Fruit fly (Drosophila melanogaster): ENCODE measurements around the gene byn.

DNA sequence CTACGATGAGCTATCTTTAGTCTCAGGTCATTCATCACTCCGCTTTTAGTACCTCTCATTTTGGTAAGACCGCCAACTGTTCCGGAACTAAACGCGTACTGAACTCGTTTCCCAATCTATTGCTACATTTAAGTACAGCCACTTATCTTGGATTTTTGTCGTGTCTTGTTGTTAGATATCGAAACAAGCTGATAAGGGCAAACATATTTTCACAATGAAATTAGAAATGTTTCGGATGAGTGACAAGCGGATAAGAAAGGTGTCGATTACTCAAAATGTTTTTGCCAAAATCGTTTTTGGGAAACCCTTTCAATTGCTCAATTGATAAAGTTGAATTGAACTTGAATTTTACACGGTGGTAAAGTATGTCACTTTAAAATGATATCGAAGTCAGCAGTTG, 38.6 kb upstream of the byn start, which contains the start of gene CG5897:
- TF ChIP-seq CG16815 (GFP tag; optimal IDR thresholded peaks at IDR 0.05) (no peak), btn (GFP tag; optimal IDR thresholded peaks at IDR 0.05) (no peak), CG17612 (GFP tag; IDR thresholded peaks at IDR 0.05) (no peak), Oaz (GFP tag; IDR thresholded peaks at IDR 0.05) (no peak), CG17359 (tag; optimal IDR thresholded peaks at IDR 0.05) (no peak), fd64A (GFP tag; optimal IDR thresholded peaks at IDR 0.05) (no peak), CG9727 (GFP tag; optimal IDR thresholded peaks at IDR 0.05) (no peak), Hr51 (GFP tag; optimal IDR thresholded peaks at IDR 0.05) (no peak)

All from whole organism, embryonic.